Worm (Caenorhabditis elegans) whole organism, late embryonic: ENCODE data around the gene ugt-13.

Experiments
- F13H6.1 ChIP-seq: sonication (generic microtip); optimal IDR thresholded peaks from 2 replicates; lab custom pipeline; 2016; ENCODE audit warnings: missing genetic modification characterization, missing compliant biosample characterization
- K02D7.2 ChIP-seq: sonication (generic microtip); optimal IDR thresholded peaks from 2 replicates; lab custom pipeline; 2017; ENCODE audit warnings: mild to moderate bottlenecking, missing genetic modification characterization, missing compliant biosample characterization
- K09A11.1 ChIP-seq: sonication (generic microtip); optimal IDR thresholded peaks from 2 replicates; lab custom pipeline; 2017; ENCODE audit warnings: antibody characterized with exemption, mild to moderate bottlenecking, missing genetic modification characterization, missing compliant biosample characterization; ENCODE audit not compliant: insufficient read depth
- Y22D7AL.16 ChIP-seq: sonication (generic microtip); optimal IDR thresholded peaks from 2 replicates; lab custom pipeline; 2016; ENCODE audit warnings: missing genetic modification characterization, missing compliant biosample characterization
- ahr-1 ChIP-seq: sonication (generic microtip); optimal IDR thresholded peaks from 2 replicates; lab custom pipeline; 2016; ENCODE audit warnings: missing genetic modification characterization, missing compliant biosample characterization
- ceh-14 ChIP-seq: sonication (generic microtip); optimal IDR thresholded peaks from 2 replicates; lab custom pipeline; 2016; ENCODE audit warnings: missing genotype, missing genetic modification characterization, missing compliant biosample characterization
- ceh-22 ChIP-seq: sonication (generic microtip); optimal IDR thresholded peaks from 2 replicates; lab custom pipeline; 2017; ENCODE audit warnings: missing biosample characterization, missing genetic modification characterization
- ceh-24 ChIP-seq: sonication (generic microtip); optimal IDR thresholded peaks from 2 replicates; lab custom pipeline; 2016; ENCODE audit warnings: mild to moderate bottlenecking, missing genetic modification characterization, missing compliant biosample characterization
- ceh-30 ChIP-seq: fragments of 150-350 bp; optimal IDR thresholded peaks from 2 replicates; lab custom pipeline; 2014; ENCODE audit warnings: missing biosample characterization, missing genetic modification characterization
- ceh-31 ChIP-seq: sonication (generic microtip); optimal IDR thresholded peaks from 2 replicates; lab custom pipeline; 2016; ENCODE audit warnings: missing genetic modification characterization, missing compliant biosample characterization
- che-1 ChIP-seq: sonication (generic microtip); optimal IDR thresholded peaks from 2 replicates; lab custom pipeline; 2016; ENCODE audit warnings: mild to moderate bottlenecking, missing genetic modification characterization, missing compliant biosample characterization
- dmd-4 ChIP-seq: sonication (generic microtip); optimal IDR thresholded peaks from 2 replicates; lab custom pipeline; 2016; ENCODE audit warnings: borderline replicate concordance, missing genetic modification characterization, missing compliant biosample characterization
- dve-1 ChIP-seq: sonication (generic microtip); optimal IDR thresholded peaks from 2 replicates; lab custom pipeline; 2017; ENCODE audit warnings: antibody characterized with exemption, mild to moderate bottlenecking, missing genetic modification characterization, missing compliant biosample characterization
- fax-1 ChIP-seq: sonication (generic microtip); optimal IDR thresholded peaks from 2 replicates; lab custom pipeline; 2016; ENCODE audit warnings: missing genotype, missing genetic modification characterization, missing compliant biosample characterization
- hlh-13 ChIP-seq: fragments of 200-800 bp; sonication (Bioruptor generic); optimal IDR thresholded peaks from 2 replicates; lab custom pipeline; 2018; ENCODE audit warnings: mild to moderate bottlenecking, missing genetic modification characterization, missing compliant biosample characterization
- hlh-15 ChIP-seq: sonication (generic microtip); optimal IDR thresholded peaks from 2 replicates; lab custom pipeline; 2016; ENCODE audit warnings: missing genetic modification characterization, missing compliant biosample characterization
- hlh-30 ChIP-seq: sonication (generic microtip); optimal IDR thresholded peaks from 2 replicates; lab custom pipeline; 2017; ENCODE audit warnings: antibody characterized with exemption, missing genetic modification characterization, missing compliant biosample characterization; ENCODE audit not compliant: insufficient read depth
- hlh-6 ChIP-seq: sonication (generic microtip); optimal IDR thresholded peaks from 2 replicates; lab custom pipeline; 2016; ENCODE audit warnings: missing genotype, missing genetic modification characterization, missing compliant biosample characterization
- lin-11 ChIP-seq: fragments of 200-800 bp; sonication (Bioruptor generic); optimal IDR thresholded peaks from 2 replicates; lab custom pipeline; 2018; ENCODE audit warnings: mild to moderate bottlenecking, missing genetic modification characterization, missing compliant biosample characterization
- madf-2 ChIP-seq: sonication (generic microtip); optimal IDR thresholded peaks from 2 replicates; lab custom pipeline; 2017; ENCODE audit warnings: missing genetic modification characterization, missing compliant biosample characterization
- mec-3 ChIP-seq: sonication (generic microtip); optimal IDR thresholded peaks from 2 replicates; lab custom pipeline; 2016; ENCODE audit warnings: borderline replicate concordance, missing genetic modification characterization, missing compliant biosample characterization
- nfya-1 ChIP-seq: sonication (generic microtip); optimal IDR thresholded peaks from 2 replicates; lab custom pipeline; 2017; ENCODE audit warnings: missing genetic modification characterization, mild to moderate bottlenecking, missing compliant biosample characterization, antibody characterized with exemption, moderate library complexity
- nhr-11 ChIP-seq: fragments of 150-350 bp; optimal IDR thresholded peaks from 2 replicates; lab custom pipeline; 2014; ENCODE audit warnings: missing biosample characterization, missing genetic modification characterization
- npax-4 ChIP-seq: sonication (generic microtip); optimal IDR thresholded peaks from 2 replicates; lab custom pipeline; 2016; ENCODE audit warnings: missing genetic modification characterization, missing compliant biosample characterization
- pat-9 ChIP-seq: fragments of 200-800 bp; sonication (Bioruptor generic); optimal IDR thresholded peaks from 2 replicates; lab custom pipeline; 2018; ENCODE audit warnings: mild to moderate bottlenecking, missing genetic modification characterization, moderate library complexity, missing compliant biosample characterization
- pros-1 ChIP-seq: fragments of 150-350 bp; optimal IDR thresholded peaks from 2 replicates; lab custom pipeline; 2014; ENCODE audit warnings: missing biosample characterization, missing genetic modification reagents, missing genetic modification characterization
- ref-2 ChIP-seq: sonication (generic microtip); optimal IDR thresholded peaks from 2 replicates; lab custom pipeline; 2016; ENCODE audit warnings: missing genetic modification characterization, missing compliant biosample characterization
- sdc-2 ChIP-seq: sonication (generic microtip); optimal IDR thresholded peaks from 2 replicates; lab custom pipeline; 2016; ENCODE audit warnings: missing genotype, missing genetic modification characterization, missing compliant biosample characterization
- sox-4 ChIP-seq: sonication (generic microtip); optimal IDR thresholded peaks from 2 replicates; lab custom pipeline; 2017; ENCODE audit warnings: mild to moderate bottlenecking, missing genetic modification characterization, inconsistent platforms, missing compliant biosample characterization
- syd-9 ChIP-seq: sonication (generic microtip); optimal IDR thresholded peaks from 2 replicates; lab custom pipeline; 2016; ENCODE audit warnings: mild to moderate bottlenecking, missing genetic modification characterization, moderate library complexity, missing compliant biosample characterization
- tbx-2 ChIP-seq: sonication (generic microtip); optimal IDR thresholded peaks from 2 replicates; lab custom pipeline; 2016; ENCODE audit warnings: missing genetic modification characterization, missing compliant biosample characterization
- tbx-7 ChIP-seq: sonication (generic microtip); optimal IDR thresholded peaks from 2 replicates; lab custom pipeline; 2016; ENCODE audit warnings: missing genotype, missing genetic modification characterization, missing compliant biosample characterization
- ttx-3 ChIP-seq: sonication (generic microtip); optimal IDR thresholded peaks from 2 replicates; lab custom pipeline; 2016; ENCODE audit warnings: missing genetic modification reagents, missing genetic modification characterization, missing compliant biosample characterization
- unc-55 ChIP-seq: sonication (generic microtip); optimal IDR thresholded peaks from 2 replicates; lab custom pipeline; 2017; ENCODE audit warnings: missing biosample characterization, missing genetic modification reagents, missing genetic modification characterization
- unc-86 ChIP-seq: sonication (generic microtip); optimal IDR thresholded peaks from 2 replicates; lab custom pipeline; 2016; ENCODE audit warnings: missing genetic modification characterization, missing compliant biosample characterization
- zip-5 ChIP-seq: sonication (generic microtip); optimal IDR thresholded peaks from 2 replicates; lab custom pipeline; 2016; ENCODE audit warnings: missing genetic modification characterization, missing compliant biosample characterization
- ztf-16 ChIP-seq: sonication (generic microtip); optimal IDR thresholded peaks from 2 replicates; lab custom pipeline; 2017; ENCODE audit warnings: missing genetic modification characterization, missing compliant biosample characterization

ugt-13 gene

DNA sequence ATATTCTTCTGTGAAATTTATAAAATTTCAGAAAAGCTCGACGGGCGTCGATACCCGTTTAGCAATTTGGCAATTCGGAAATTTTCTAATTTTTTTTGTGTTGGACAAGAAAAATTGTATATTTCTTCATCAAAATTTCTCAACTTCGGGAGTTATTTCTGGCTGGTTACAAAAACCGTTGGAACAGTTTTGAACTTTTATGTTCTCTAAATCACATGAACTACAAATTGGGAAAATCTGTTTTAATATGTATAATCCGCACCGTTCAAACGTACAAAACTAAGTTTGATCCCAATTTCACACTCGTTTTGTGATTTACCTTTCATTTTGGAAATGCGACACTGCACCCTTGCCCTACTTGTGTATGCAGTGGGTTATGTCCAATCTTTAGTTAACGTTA, 23.3 kb upstream of the ugt-13 start, which contains the start of gene T19H12.3:
TSS of gene T19H12.3 (plus strand) at position 301 of the 400 bp plus-strand sequence.
- TF ChIP-seq sox-4 (tag; lab: Kevin White, UChicago) (no peak), ceh-24 (tag; lab: Kevin White, UChicago) (no peak), hlh-13 (GFP tag; lab: Kevin White, UChicago) (no peak), npax-4 (tag; lab: Kevin White, UChicago) (no peak), pat-9 (no peak), ceh-30 (tag; lab: Kevin White, UChicago) (no peak), dve-1 (tag; lab: Kevin White, UChicago) (no peak), syd-9 (tag; lab: Kevin White, UChicago) (no peak), ceh-31 (tag; lab: Kevin White, UChicago) (no peak), pros-1 (tag; lab: Kevin White, UChicago) (no peak), ref-2 (tag; lab: Kevin White, UChicago) (no peak), dmd-4 (tag; lab: Kevin White, UChicago) (no peak)
- TF ChIP-seq, all 69 proteins: peak for 0

DNA sequence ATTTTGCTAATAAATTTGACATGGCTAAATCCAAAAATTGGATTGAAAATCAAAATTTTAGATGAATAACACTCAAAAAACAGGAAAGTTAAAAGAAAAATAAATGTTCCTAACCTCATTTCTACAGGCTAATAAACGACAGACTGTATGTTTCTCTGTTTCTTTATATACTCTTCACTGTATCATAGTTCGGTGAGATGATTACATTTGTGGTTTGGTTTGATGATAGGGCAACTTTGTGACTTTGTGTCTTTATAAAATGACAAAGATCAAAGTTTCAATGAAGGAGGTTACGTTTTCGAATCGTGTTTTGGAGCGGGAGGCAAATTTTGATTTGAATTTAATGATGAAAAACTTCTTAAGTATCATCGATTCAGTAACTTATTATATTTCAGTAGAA, 19.2 kb upstream of the ugt-13 start, which contains the start of gene ugt-12:
TSS of gene ugt-12 (minus strand) at position 153 of the 400 bp plus-strand sequence.
- TF ChIP-seq K02D7.2 (tag; lab: Kevin White, UChicago) = no peak
- no peak for TF ChIP-seq tbx-7 (tag; lab: Kevin White, UChicago)
- no peak for TF ChIP-seq dmd-4 (tag; lab: Kevin White, UChicago)
- no peak for TF ChIP-seq hlh-30 (tag; lab: Kevin White, UChicago)
- no peak for TF ChIP-seq ceh-31 (tag; lab: Kevin White, UChicago)
- TF ChIP-seq che-1 (tag; lab: Kevin White, UChicago) = no peak

DNA sequence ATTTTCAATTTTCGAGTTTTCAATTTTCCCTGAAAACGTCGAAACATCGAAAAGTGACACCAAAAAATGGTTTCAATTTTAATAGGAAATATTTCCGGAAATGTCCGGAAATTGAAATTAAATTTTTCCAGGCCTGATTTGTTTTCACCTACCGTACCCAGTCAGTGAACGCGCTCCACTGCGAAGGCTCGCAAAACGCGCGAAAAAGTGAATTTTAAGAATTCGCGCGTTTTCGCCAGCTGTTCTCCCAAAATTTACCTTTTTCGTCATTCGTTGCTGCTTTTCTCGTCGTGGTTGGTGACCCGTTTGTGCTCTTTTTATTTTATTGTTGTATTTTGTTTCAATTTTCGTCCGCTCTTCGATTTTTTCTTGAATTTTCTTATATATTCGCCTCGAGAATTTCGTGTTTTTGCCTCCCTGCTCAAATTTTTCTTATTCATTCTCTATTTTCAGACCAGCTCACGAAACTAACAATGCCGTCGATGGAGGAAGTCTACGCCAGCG, 18.7 kb upstream of the ugt-13 start, which contains the start of gene T19H12.2:
TSS of gene T19H12.2 (plus strand) at position 454 of the 504 bp plus-strand sequence.
- TF ChIP-seq sdc-2 (tag; lab: Kevin White, UChicago) (no peak), ref-2 (tag; lab: Kevin White, UChicago) (no peak), unc-55 (GFP tag; lab: Kevin White, UChicago) (no peak), ceh-22 (tag; lab: Kevin White, UChicago) (no peak), Y22D7AL.16 (no peak), fax-1 (tag; lab: Kevin White, UChicago) (no peak), hlh-13 (GFP tag; lab: Kevin White, UChicago) (no peak), ztf-16 (tag; lab: Kevin White, UChicago) (no peak), hlh-15 (no peak)

DNA sequence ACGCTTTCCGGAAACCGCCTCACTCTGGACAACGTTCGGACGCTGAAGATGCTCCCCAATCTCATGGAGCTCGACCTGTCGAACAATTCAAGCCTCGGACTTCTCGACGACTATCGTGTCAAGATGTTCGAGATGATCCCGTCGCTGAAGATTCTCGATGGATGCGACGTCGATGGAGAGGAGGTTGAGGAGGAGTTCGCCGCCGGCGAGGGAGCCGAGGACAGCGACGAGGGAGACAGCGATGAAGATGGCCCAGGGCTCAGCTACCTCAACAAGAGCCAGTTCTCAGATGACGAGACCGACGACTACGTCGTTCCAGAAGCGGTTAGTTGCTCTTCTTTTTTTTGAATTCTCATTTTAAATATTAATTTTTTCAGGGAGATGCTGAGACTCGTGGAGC, 17.9 kb upstream of the ugt-13 start:
- no peak for TF ChIP-seq ceh-14 (tag; lab: Kevin White, UChicago)
- TF ChIP-seq syd-9 (tag; lab: Kevin White, UChicago) = no peak
- TF ChIP-seq madf-2 (tag; lab: Kevin White, UChicago) = no peak
- TF ChIP-seq ceh-24 (tag; lab: Kevin White, UChicago) = no peak
- no peak for TF ChIP-seq tbx-2 (tag; lab: Kevin White, UChicago)
- no peak for TF ChIP-seq ahr-1 (tag; lab: Kevin White, UChicago)
- no peak for TF ChIP-seq hlh-30 (tag; lab: Kevin White, UChicago)
- no peak for TF ChIP-seq che-1 (tag; lab: Kevin White, UChicago)
- no peak for TF ChIP-seq nhr-11 (tag; lab: Kevin White, UChicago)
- TF ChIP-seq sdc-2 (tag; lab: Kevin White, UChicago) = no peak
- no peak for TF ChIP-seq nfya-1 (tag; lab: Kevin White, UChicago)
- no peak for TF ChIP-seq unc-86

DNA sequence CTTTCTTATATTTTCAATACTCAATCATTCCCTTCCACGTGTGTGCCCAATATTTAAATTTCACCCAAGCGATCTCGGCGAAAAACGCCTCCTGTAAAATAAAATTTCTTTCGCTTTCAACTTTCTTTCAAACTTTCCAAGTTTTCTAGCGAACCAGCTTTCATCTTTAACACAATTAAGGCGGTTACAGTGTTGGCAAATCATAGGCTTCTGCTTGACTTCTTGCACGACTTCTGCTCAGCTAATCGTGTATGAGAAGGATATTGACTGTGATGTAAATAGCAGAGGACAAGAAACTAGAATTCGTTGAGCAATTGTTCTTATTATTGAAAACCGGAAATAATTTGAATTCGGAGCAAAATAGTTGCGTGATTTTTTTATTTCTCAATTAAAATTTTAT, 17.4 kb upstream of the ugt-13 start:
- TF ChIP-seq lin-11 (no peak), F13H6.1 (tag; lab: Kevin White, UChicago) (no peak), hlh-6 (tag; lab: Kevin White, UChicago) (no peak), zip-5 (tag; lab: Kevin White, UChicago) (no peak), K09A11.1 (tag; lab: Kevin White, UChicago) (no peak), ceh-24 (tag; lab: Kevin White, UChicago) (no peak), mec-3 (tag; lab: Kevin White, UChicago) (no peak), ttx-3 (no peak), dve-1 (tag; lab: Kevin White, UChicago) (no peak), tbx-2 (tag; lab: Kevin White, UChicago) (no peak)
- TF ChIP-seq, all 69 proteins: peak for 0
